Worm (Caenorhabditis elegans) whole organism, L4 larva: Measurements from ENCODE around the gene C40C9.4.

Source experiments
- ZK546.5 ChIP-seq, 2 experiments: sonication (generic microtip); optimal IDR thresholded peaks; 2 replicates each; lab custom pipeline; 2017; ENCODE audit warnings: missing biosample characterization in 2 of 2, missing genetic modification characterization in 2 of 2
- ceh-62 ChIP-seq: sonication (generic microtip); optimal IDR thresholded peaks from 2 replicates; lab custom pipeline; 2017; ENCODE audit warnings: missing biosample characterization, missing genetic modification characterization
- fkh-10 ChIP-seq: fragments of 150-350 bp; optimal IDR thresholded peaks from 2 replicates; lab custom pipeline; 2014; ENCODE audit warnings: missing biosample characterization, missing genetic modification reagents, missing genetic modification characterization
- hlh-30 ChIP-seq: sonication (generic microtip); optimal IDR thresholded peaks from 2 replicates; lab custom pipeline; 2017; ENCODE audit warnings: antibody characterized with exemption, mild to moderate bottlenecking, missing genetic modification characterization, missing compliant biosample characterization; ENCODE audit not compliant: insufficient read depth
- lin-15B ChIP-seq: fragments of 150-350 bp; sonication (generic microtip); optimal IDR thresholded peaks from 3 replicates; lab custom pipeline; 2014; ENCODE audit warnings: missing biosample characterization, missing genetic modification characterization
- lin-39 ChIP-seq: fragments of 150-350 bp; optimal IDR thresholded peaks from 2 replicates; lab custom pipeline; 2014; ENCODE audit warnings: missing biosample characterization, missing genetic modification reagents, missing genetic modification characterization
- nhr-237 ChIP-seq: sonication (generic microtip); optimal IDR thresholded peaks from 2 replicates; lab custom pipeline; 2017; ENCODE audit warnings: missing biosample characterization, missing genetic modification characterization
- nhr-41 ChIP-seq: fragments of 200-800 bp; sonication (Bioruptor generic); IDR thresholded peaks from 2 replicates; pipeline ENCODE4 v1.3.6; 2022; ENCODE audit warnings: missing genetic modification reagents, missing genetic modification characterization, missing compliant biosample characterization
- pha-4 ChIP-seq, 2 experiments: fragments of 150-350 bp in 1 of 2; fragments of 200-800 bp in 1 of 2; sonication (Bioruptor generic) in 1 of 2; IDR thresholded peaks in 1 of 2; optimal IDR thresholded peaks in 1 of 2; 2 replicates each; pipeline versions ENCODE4 v1.3.6 to Lab custom; 2014 to 2022; ENCODE audit warnings: missing genetic modification characterization in 2 of 2, missing genetic modification reagents in 2 of 2, missing biosample characterization in 1 of 2, missing compliant biosample characterization in 1 of 2
- pqm-1 ChIP-seq: sonication (generic microtip); optimal IDR thresholded peaks from 2 replicates; lab custom pipeline; 2017; ENCODE audit warnings: missing biosample characterization, missing genetic modification characterization
- snpc-1.2 ChIP-seq: fragments of 200-800 bp; sonication (Bioruptor generic); IDR thresholded peaks from 2 replicates; pipeline ENCODE4 v1.3.6; 2022; ENCODE audit warnings: missing genetic modification reagents, missing genetic modification characterization, missing compliant biosample characterization
- zag-1 ChIP-seq: fragments of 150-350 bp; optimal IDR thresholded peaks from 2 replicates; lab custom pipeline; 2014; ENCODE audit warnings: missing biosample characterization, missing genetic modification characterization
- zip-11 ChIP-seq: fragments of 200-800 bp; sonication (Bioruptor generic); IDR thresholded peaks from 2 replicates; pipeline ENCODE4 v1.3.6; 2022; ENCODE audit warnings: missing genetic modification characterization, missing compliant biosample characterization

DNA sequence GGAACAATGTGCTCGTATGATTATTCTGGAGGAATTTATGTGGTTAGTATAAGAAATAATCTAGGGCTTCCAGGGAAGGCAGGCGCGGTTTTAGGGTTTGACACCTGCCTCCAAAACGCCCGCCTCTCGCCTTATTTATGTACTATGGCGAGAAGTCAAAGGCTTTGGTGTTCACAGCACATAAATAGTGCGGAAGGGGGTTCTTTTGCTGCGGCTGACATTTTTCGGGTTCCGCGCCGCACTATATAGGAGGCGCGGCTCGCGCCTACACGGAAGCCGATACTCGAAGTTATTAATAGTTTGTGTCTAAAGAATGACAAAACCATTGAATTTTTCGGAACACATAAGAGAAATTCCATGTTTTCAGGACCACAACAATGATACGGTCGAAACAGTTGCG is 39.4 kb downstream of the C40C9.4 start:
- TF ChIP-seq fkh-10 (GFP tag; lab: Kevin White, UChicago) = no peak
- TF ChIP-seq hlh-30 = no peak
- no peak for TF ChIP-seq ceh-62 (tag; lab: Kevin White, UChicago)
- no peak for TF ChIP-seq pqm-1 (tag; lab: Kevin White, UChicago)
- no peak for TF ChIP-seq pha-4 (GFP tag; IDR thresholded peaks at IDR 0.05; lab: Robert Waterston, UW)
- no peak for TF ChIP-seq pha-4 (tag; optimal IDR thresholded peaks at IDR 0.05; lab: Kevin White, UChicago)
- TF ChIP-seq zip-11 (GFP tag; lab: Robert Waterston, UW) = no peak
- TF ChIP-seq nhr-237 (tag; lab: Kevin White, UChicago) = no peak
- TF ChIP-seq lin-39 (tag; lab: Kevin White, UChicago) = no peak
- no peak for TF ChIP-seq zag-1 (tag; lab: Kevin White, UChicago)
- no peak for TF ChIP-seq lin-15B (tag; lab: Kevin White, UChicago)
- TF ChIP-seq ZK546.5 (tag; optimal IDR thresholded peaks at IDR 0.05; lab: Kevin White, UChicago) = no peak
- no peak for TF ChIP-seq nhr-41
- no peak for TF ChIP-seq snpc-1.2 (GFP tag; lab: Robert Waterston, UW)
